Fruit fly (Drosophila melanogaster): ENCODE data around the gene Ccp84Af.

Ccp84Af gene

dm6 chr3R:6659941-6660340 is 30.1 kb downstream of the Ccp84Af start, which contains the start of gene agt (continued):
- TF ChIP-seq slbo (GFP tag; IDR thresholded peaks at IDR 0.05) (peak; percentile 54; the same call in 1 of the 2 replicates), Scr (GFP tag; IDR thresholded peaks at IDR 0.05; ENCODE audit: partially characterized antibody) (peak; percentile 21; the same call in 1 of the 2 replicates), ewg (GFP tag; optimal IDR thresholded peaks at IDR 0.05) (no peak), vnd (GFP tag; IDR thresholded peaks at IDR 0.05; ENCODE audit: partially characterized antibody) (no peak), dmrt99B (tag; optimal IDR thresholded peaks at IDR 0.05) (no peak), CG14014 (GFP tag; IDR thresholded peaks at IDR 0.05) (no peak), ap (GFP tag; IDR thresholded peaks at IDR 0.05) (no peak), Antp (GFP tag; optimal IDR thresholded peaks at IDR 0.05) (no peak), CG10274 (GFP tag; optimal IDR thresholded peaks at IDR 0.05) (no peak), onecut (GFP tag; IDR thresholded peaks at IDR 0.05) (no peak), zfh2 (GFP tag; optimal IDR thresholded peaks at IDR 0.05) (no peak), CG6813 (GFP tag; optimal IDR thresholded peaks at IDR 0.05) (no peak), CG16815 (GFP tag; optimal IDR thresholded peaks at IDR 0.05) (no peak), esg (GFP tag; conservative IDR thresholded peaks at IDR 0.05) (no peak), CG3065 (GFP tag; optimal IDR thresholded peaks at IDR 0.05) (no peak), CG6254 (GFP tag; optimal IDR thresholded peaks at IDR 0.05) (no peak), CG3726 (GFP tag; IDR thresholded peaks at IDR 0.05) (no peak), cato (GFP tag; optimal IDR thresholded peaks at IDR 0.05; ENCODE audit: borderline replicate concordance) (no peak), CG11093 (GFP tag; IDR thresholded peaks at IDR 0.05) (no peak), CG8944 (GFP tag; optimal IDR thresholded peaks at IDR 0.05) (no peak), CG9437 (GFP tag; optimal IDR thresholded peaks at IDR 0.05) (no peak), tna (GFP tag; IDR thresholded peaks at IDR 0.05; ENCODE audit: partially characterized antibody) (no peak), CG9876 (GFP tag; optimal IDR thresholded peaks at IDR 0.05) (no peak), CG10209 (GFP tag; optimal IDR thresholded peaks at IDR 0.05) (no peak), bsh (GFP tag; optimal IDR thresholded peaks at IDR 0.05) (no peak), CG2202 (tag; optimal IDR thresholded peaks at IDR 0.05) (no peak), pb (GFP tag; optimal IDR thresholded peaks at IDR 0.05) (no peak), tup (GFP tag; optimal IDR thresholded peaks at IDR 0.05) (no peak), CG7928 (GFP tag; optimal IDR thresholded peaks at IDR 0.05) (no peak), CG1647 (GFP tag; optimal IDR thresholded peaks at IDR 0.05) (no peak), CG7357 (GFP tag; IDR thresholded peaks at IDR 0.05) (no peak), ash1 (GFP tag; optimal IDR thresholded peaks at IDR 0.05) (no peak), Chrac-16 (GFP tag; optimal IDR thresholded peaks at IDR 0.05) (no peak), CG3163 (GFP tag; optimal IDR thresholded peaks at IDR 0.05) (no peak), luna (GFP tag; optimal IDR thresholded peaks at IDR 0.05) (no peak), cas (GFP tag; IDR thresholded peaks at IDR 0.05) (no peak), cwo (GFP tag; optimal IDR thresholded peaks at IDR 0.05) (no peak), p53 (GFP tag; optimal IDR thresholded peaks at IDR 0.05) (no peak), CG3838 (GFP tag; optimal IDR thresholded peaks at IDR 0.05) (no peak), D19A (tag; optimal IDR thresholded peaks at IDR 0.05) (no peak), exex (tag; optimal IDR thresholded peaks at IDR 0.05) (no peak), CG4730 (GFP tag; IDR thresholded peaks at IDR 0.05) (no peak), Sox102F (GFP tag; optimal IDR thresholded peaks at IDR 0.05) (no peak), Meics (GFP tag; optimal IDR thresholded peaks at IDR 0.05) (no peak), jumu (GFP tag; optimal IDR thresholded peaks at IDR 0.05) (no peak), pita (GFP tag; optimal IDR thresholded peaks at IDR 0.05) (peak; percentile 79), CG7556 (GFP tag; optimal IDR thresholded peaks at IDR 0.05) (no peak), CG7372 (GFP tag; IDR thresholded peaks at IDR 0.05) (no peak), Spps (tag; optimal IDR thresholded peaks at IDR 0.05) (no peak), bigmax (GFP tag; optimal IDR thresholded peaks at IDR 0.05) (no peak), seq (GFP tag; IDR thresholded peaks at IDR 0.05) (no peak), mirr (GFP tag; optimal IDR thresholded peaks at IDR 0.05) (no peak)
